Worm (Caenorhabditis elegans) whole organism, late embryonic: ENCODE measurements around the gene hrg-2.

Experiments used
- C08G9.2 ChIP-seq: sonication (generic microtip); optimal IDR thresholded peaks from 2 replicates; lab custom pipeline; 2016; ENCODE audit warnings: mild to moderate bottlenecking, missing genetic modification characterization, moderate library complexity, missing compliant biosample characterization
- C38D4.7 ChIP-seq: fragments of 200-800 bp; sonication (Bioruptor generic); optimal IDR thresholded peaks from 2 replicates; lab custom pipeline; 2018; ENCODE audit warnings: mild to moderate bottlenecking, missing genetic modification characterization, moderate library complexity, missing compliant biosample characterization
- F13H6.1 ChIP-seq: sonication (generic microtip); optimal IDR thresholded peaks from 2 replicates; lab custom pipeline; 2016; ENCODE audit warnings: missing genetic modification characterization, missing compliant biosample characterization
- K09A11.1 ChIP-seq: sonication (generic microtip); optimal IDR thresholded peaks from 2 replicates; lab custom pipeline; 2017; ENCODE audit warnings: antibody characterized with exemption, mild to moderate bottlenecking, missing genetic modification characterization, missing compliant biosample characterization; ENCODE audit not compliant: insufficient read depth
- ahr-1 ChIP-seq: sonication (generic microtip); optimal IDR thresholded peaks from 2 replicates; lab custom pipeline; 2016; ENCODE audit warnings: missing genetic modification characterization, missing compliant biosample characterization
- ama-1 ChIP-seq: fragments of 150-350 bp; optimal IDR thresholded peaks from 2 replicates; lab custom pipeline; 2014
- ceh-19 ChIP-seq: fragments of 200-800 bp; sonication (Bioruptor generic); optimal IDR thresholded peaks from 2 replicates; lab custom pipeline; 2018; ENCODE audit warnings: mild to moderate bottlenecking, missing genetic modification characterization, missing compliant biosample characterization
- ceh-2 ChIP-seq: sonication (generic microtip); optimal IDR thresholded peaks from 2 replicates; lab custom pipeline; 2016; ENCODE audit warnings: missing genotype, missing genetic modification characterization, missing compliant biosample characterization
- ceh-22 ChIP-seq: sonication (generic microtip); optimal IDR thresholded peaks from 2 replicates; lab custom pipeline; 2017; ENCODE audit warnings: missing biosample characterization, missing genetic modification characterization
- ceh-24 ChIP-seq: sonication (generic microtip); optimal IDR thresholded peaks from 2 replicates; lab custom pipeline; 2016; ENCODE audit warnings: mild to moderate bottlenecking, missing genetic modification characterization, missing compliant biosample characterization
- ceh-30 ChIP-seq: fragments of 150-350 bp; optimal IDR thresholded peaks from 2 replicates; lab custom pipeline; 2014; ENCODE audit warnings: missing biosample characterization, missing genetic modification characterization
- ceh-31 ChIP-seq: sonication (generic microtip); optimal IDR thresholded peaks from 2 replicates; lab custom pipeline; 2016; ENCODE audit warnings: missing genetic modification characterization, missing compliant biosample characterization
- ceh-34 ChIP-seq: sonication (generic microtip); optimal IDR thresholded peaks from 2 replicates; lab custom pipeline; 2016; ENCODE audit warnings: mild to moderate bottlenecking, missing genetic modification characterization, missing compliant biosample characterization
- ceh-6 ChIP-seq: fragments of 200-800 bp; sonication (Bioruptor generic); optimal IDR thresholded peaks from 2 replicates; lab custom pipeline; 2018; ENCODE audit warnings: mild to moderate bottlenecking, missing genetic modification characterization, missing compliant biosample characterization
- ceh-9 ChIP-seq: sonication (generic microtip); optimal IDR thresholded peaks from 2 replicates; lab custom pipeline; 2016; ENCODE audit warnings: mild to moderate bottlenecking, missing genetic modification characterization, inconsistent platforms, missing compliant biosample characterization
- che-1 ChIP-seq: sonication (generic microtip); optimal IDR thresholded peaks from 2 replicates; lab custom pipeline; 2016; ENCODE audit warnings: mild to moderate bottlenecking, missing genetic modification characterization, missing compliant biosample characterization
- dmd-4 ChIP-seq: sonication (generic microtip); optimal IDR thresholded peaks from 2 replicates; lab custom pipeline; 2016; ENCODE audit warnings: borderline replicate concordance, missing genetic modification characterization, missing compliant biosample characterization
- elt-2 ChIP-seq: sonication (generic microtip); optimal IDR thresholded peaks from 2 replicates; lab custom pipeline; 2016; ENCODE audit warnings: missing genetic modification reagents, missing genetic modification characterization, missing compliant biosample characterization
- ets-4 ChIP-seq: sonication (generic microtip); optimal IDR thresholded peaks from 2 replicates; lab custom pipeline; 2016; ENCODE audit warnings: missing genetic modification characterization, missing compliant biosample characterization
- gmeb-2 ChIP-seq: sonication (generic microtip); optimal IDR thresholded peaks from 2 replicates; lab custom pipeline; 2016; ENCODE audit warnings: missing genetic modification characterization, inconsistent platforms, missing compliant biosample characterization
- hlh-13 ChIP-seq: fragments of 200-800 bp; sonication (Bioruptor generic); optimal IDR thresholded peaks from 2 replicates; lab custom pipeline; 2018; ENCODE audit warnings: mild to moderate bottlenecking, missing genetic modification characterization, missing compliant biosample characterization
- hlh-15 ChIP-seq: sonication (generic microtip); optimal IDR thresholded peaks from 2 replicates; lab custom pipeline; 2016; ENCODE audit warnings: missing genetic modification characterization, missing compliant biosample characterization
- hlh-30 ChIP-seq: sonication (generic microtip); optimal IDR thresholded peaks from 2 replicates; lab custom pipeline; 2017; ENCODE audit warnings: antibody characterized with exemption, missing genetic modification characterization, missing compliant biosample characterization; ENCODE audit not compliant: insufficient read depth
- hlh-6 ChIP-seq: sonication (generic microtip); optimal IDR thresholded peaks from 2 replicates; lab custom pipeline; 2016; ENCODE audit warnings: missing genotype, missing genetic modification characterization, missing compliant biosample characterization
- hlh-8 ChIP-seq: sonication (generic microtip); optimal IDR thresholded peaks from 2 replicates; lab custom pipeline; 2016; ENCODE audit warnings: missing genotype, missing genetic modification characterization, missing compliant biosample characterization
- mec-3 ChIP-seq: sonication (generic microtip); optimal IDR thresholded peaks from 2 replicates; lab custom pipeline; 2016; ENCODE audit warnings: borderline replicate concordance, missing genetic modification characterization, missing compliant biosample characterization
- nfya-1 ChIP-seq: sonication (generic microtip); optimal IDR thresholded peaks from 2 replicates; lab custom pipeline; 2017; ENCODE audit warnings: missing genetic modification characterization, mild to moderate bottlenecking, missing compliant biosample characterization, antibody characterized with exemption, moderate library complexity
- nhr-11 ChIP-seq: fragments of 150-350 bp; optimal IDR thresholded peaks from 2 replicates; lab custom pipeline; 2014; ENCODE audit warnings: missing biosample characterization, missing genetic modification characterization
- npax-4 ChIP-seq: sonication (generic microtip); optimal IDR thresholded peaks from 2 replicates; lab custom pipeline; 2016; ENCODE audit warnings: missing genetic modification characterization, missing compliant biosample characterization
- pag-3 ChIP-seq: sonication (generic microtip); optimal IDR thresholded peaks from 2 replicates; lab custom pipeline; 2016; ENCODE audit warnings: missing compliant biosample characterization, missing genetic modification characterization, borderline replicate concordance
- pat-9 ChIP-seq: fragments of 200-800 bp; sonication (Bioruptor generic); optimal IDR thresholded peaks from 2 replicates; lab custom pipeline; 2018; ENCODE audit warnings: mild to moderate bottlenecking, missing genetic modification characterization, moderate library complexity, missing compliant biosample characterization
- pax-1 ChIP-seq: fragments of 150-350 bp; optimal IDR thresholded peaks from 2 replicates; lab custom pipeline; 2014; ENCODE audit warnings: missing biosample characterization, missing genetic modification characterization
- pha-2 ChIP-seq: sonication (generic microtip); optimal IDR thresholded peaks from 2 replicates; lab custom pipeline; 2017; ENCODE audit warnings: mild to moderate bottlenecking, missing genetic modification characterization, missing compliant biosample characterization
- pros-1 ChIP-seq: fragments of 150-350 bp; optimal IDR thresholded peaks from 2 replicates; lab custom pipeline; 2014; ENCODE audit warnings: missing biosample characterization, missing genetic modification reagents, missing genetic modification characterization
- sdc-2 ChIP-seq: sonication (generic microtip); optimal IDR thresholded peaks from 2 replicates; lab custom pipeline; 2016; ENCODE audit warnings: missing genotype, missing genetic modification characterization, missing compliant biosample characterization
- sox-2 ChIP-seq: fragments of 200-800 bp; sonication (Bioruptor generic); IDR thresholded peaks from 2 replicates; pipeline ENCODE4 v1.3.6; 2022; ENCODE audit warnings: missing genetic modification reagents, missing genetic modification characterization, missing compliant biosample characterization
- tbx-2 ChIP-seq: sonication (generic microtip); optimal IDR thresholded peaks from 2 replicates; lab custom pipeline; 2016; ENCODE audit warnings: missing genetic modification characterization, missing compliant biosample characterization
- ttx-3 ChIP-seq: sonication (generic microtip); optimal IDR thresholded peaks from 2 replicates; lab custom pipeline; 2016; ENCODE audit warnings: missing genetic modification reagents, missing genetic modification characterization, missing compliant biosample characterization
- unc-3 ChIP-seq, 2 experiments: fragments of 200-800 bp in 1 of 2; sonication (Bioruptor generic) in 1 of 2; sonication (generic microtip) in 1 of 2; conservative IDR thresholded peaks in 1 of 2; optimal IDR thresholded peaks in 1 of 2; 2 replicates each; pipeline versions ENCODE4 v1.3.6 to Lab custom; 2016 to 2022; ENCODE audit warnings: missing compliant biosample characterization in 2 of 2, missing genetic modification characterization in 2 of 2, missing genetic modification reagents in 1 of 2
- unc-42 ChIP-seq: sonication (generic microtip); optimal IDR thresholded peaks from 2 replicates; lab custom pipeline; 2016; ENCODE audit warnings: missing genotype, missing genetic modification characterization, missing compliant biosample characterization
- unc-55 ChIP-seq: sonication (generic microtip); optimal IDR thresholded peaks from 2 replicates; lab custom pipeline; 2017; ENCODE audit warnings: missing biosample characterization, missing genetic modification reagents, missing genetic modification characterization
- ztf-16 ChIP-seq: sonication (generic microtip); optimal IDR thresholded peaks from 2 replicates; lab custom pipeline; 2017; ENCODE audit warnings: missing genetic modification characterization, missing compliant biosample characterization

hrg-2 gene

DNA sequence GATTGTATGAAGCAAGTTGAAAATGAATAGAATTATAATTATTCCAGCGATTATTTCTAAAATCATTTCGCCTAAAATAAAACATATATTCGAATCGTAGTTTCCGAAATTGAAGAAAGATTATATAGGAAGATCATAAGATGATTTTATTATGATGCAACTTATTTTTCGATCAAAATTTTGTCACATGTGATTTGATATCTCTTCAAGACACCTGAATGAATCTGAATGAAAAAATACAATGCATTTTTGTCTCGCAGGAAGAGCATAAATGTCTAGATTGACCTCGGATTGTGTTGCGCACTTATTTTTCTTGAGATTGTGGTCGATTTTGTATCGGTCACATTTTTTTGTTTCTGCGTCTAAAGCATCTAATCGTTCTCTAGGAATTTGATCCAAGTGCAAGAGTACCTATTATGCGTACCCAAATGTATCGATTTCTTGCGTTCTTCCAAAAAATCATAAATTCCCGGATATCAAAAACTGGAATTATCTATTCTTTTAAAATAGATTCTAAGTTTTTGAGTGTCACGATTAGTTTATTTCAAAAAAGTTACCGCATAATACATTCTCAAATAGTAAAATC is at the start of gene hrg-2:
Gene hrg-2 (minus strand): TSS at position 98 of the 586 bp plus-strand sequence.
- TF ChIP-seq nfya-1 (no peak), npax-4 (no peak), pha-2 (tag; lab: Kevin White, UChicago) (no peak), hlh-15 (tag; lab: Kevin White, UChicago) (no peak), ztf-16 (tag; lab: Kevin White, UChicago) (no peak), tbx-2 (tag; lab: Kevin White, UChicago) (no peak), dmd-4 (tag; lab: Kevin White, UChicago) (no peak), ceh-6 (no peak), unc-55 (no peak), unc-3 (GFP tag; conservative IDR thresholded peaks at IDR 0.05; lab: Robert Waterston, UW) (no peak), unc-3 (tag; optimal IDR thresholded peaks at IDR 0.05; lab: Kevin White, UChicago) (no peak), C08G9.2 (tag; lab: Kevin White, UChicago) (no peak), che-1 (tag; lab: Kevin White, UChicago) (no peak)

DNA sequence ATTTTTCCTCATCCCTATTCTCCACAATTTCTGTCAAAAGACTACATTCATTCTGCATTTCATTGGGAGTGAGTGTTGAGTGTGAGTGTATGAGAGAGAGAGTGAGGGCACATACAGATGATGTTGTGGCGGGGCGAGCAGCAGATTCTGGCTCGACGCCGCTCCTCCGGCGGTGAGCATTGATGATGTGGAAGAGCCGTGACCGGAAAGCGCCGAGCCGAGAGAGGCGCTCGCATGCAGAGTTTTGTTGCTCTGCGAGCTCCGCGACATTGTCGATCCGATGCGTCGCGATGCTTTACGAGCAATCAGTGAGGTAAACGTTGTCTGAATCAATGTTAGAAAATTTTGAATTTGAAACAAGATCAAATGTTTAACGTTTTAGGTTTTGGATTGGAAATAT is 45.4 kb upstream of the hrg-2 start:
- TF ChIP-seq ttx-3 = no peak
- no peak for TF ChIP-seq ahr-1 (tag; lab: Kevin White, UChicago)
- TF ChIP-seq sox-2 = no peak
- no peak for TF ChIP-seq ceh-22
- no peak for TF ChIP-seq hlh-13 (GFP tag; lab: Kevin White, UChicago)
- TF ChIP-seq ceh-30 (tag; lab: Kevin White, UChicago) = no peak
- TF ChIP-seq gmeb-2 (tag; lab: Kevin White, UChicago) = no peak
- no peak for TF ChIP-seq hlh-6 (tag; lab: Kevin White, UChicago)
- TF ChIP-seq F13H6.1 (tag; lab: Kevin White, UChicago) = no peak
- no peak for TF ChIP-seq nfya-1
- no peak for TF ChIP-seq ceh-24
- TF ChIP-seq pax-1 = no peak
- no peak for TF ChIP-seq pat-9
- no peak for TF ChIP-seq ceh-34 (tag; lab: Kevin White, UChicago)
- no peak for TF ChIP-seq pros-1 (tag; lab: Kevin White, UChicago)
- TF ChIP-seq hlh-8 = no peak
- TF ChIP-seq elt-2 = no peak

DNA sequence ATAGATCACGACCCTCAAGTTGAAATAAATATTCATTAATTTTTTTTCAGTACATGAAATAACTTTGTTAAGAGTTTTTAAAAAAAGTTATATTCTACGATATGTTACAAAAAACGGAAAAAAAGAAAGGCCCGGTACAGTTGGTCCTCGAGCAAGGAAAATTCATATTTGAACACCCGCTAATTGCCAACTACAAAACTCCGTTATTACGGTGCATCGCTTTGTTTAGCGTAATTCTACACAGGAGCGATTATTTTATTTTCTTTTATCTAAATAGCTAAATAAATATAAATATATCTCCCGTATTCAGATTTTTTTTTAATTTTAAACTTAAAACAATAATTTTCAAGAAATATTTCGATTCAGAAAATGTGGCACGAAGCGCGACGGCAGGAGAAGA is 40.1 kb upstream of the hrg-2 start, which contains the start of gene F28C1.1:
Gene F28C1.1 (plus strand): TSS at position 365 of the 400 bp plus-strand sequence.
- no peak for TF ChIP-seq ahr-1 (tag; lab: Kevin White, UChicago)
- peak; percentile 11 for TF ChIP-seq elt-2
- TF ChIP-seq pha-2 (tag; lab: Kevin White, UChicago) = no peak
- no peak for TF ChIP-seq sox-2
- no peak for TF ChIP-seq ceh-2
- TF ChIP-seq, all 69 proteins: peak for 1

DNA sequence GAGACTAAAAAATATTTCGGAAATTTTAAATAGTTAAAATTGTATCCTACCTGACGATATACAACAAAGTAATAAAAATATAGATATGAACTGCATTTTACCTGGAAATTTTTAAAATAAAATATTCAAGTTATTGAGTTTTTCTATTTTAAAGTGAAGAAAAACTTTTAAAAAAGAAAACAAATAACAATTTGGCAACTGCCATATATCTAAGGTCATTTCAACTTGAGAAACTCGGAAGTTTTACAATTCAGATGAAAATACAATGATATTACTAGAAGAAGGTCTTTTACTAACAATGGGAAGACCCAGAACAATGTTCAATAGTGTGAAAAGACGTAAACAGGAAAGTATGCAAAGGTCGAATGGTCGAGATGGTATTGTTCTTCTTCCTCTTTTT is 39.6 kb upstream of the hrg-2 start, which contains the start of gene C54D10.10:
Gene C54D10.10 (minus strand): TSS at position 101 of the 400 bp plus-strand sequence.
- TF ChIP-seq ama-1 (lab: Kevin White, UChicago) (no peak), mec-3 (tag; lab: Kevin White, UChicago) (no peak), ceh-31 (tag; lab: Kevin White, UChicago) (no peak), hlh-30 (tag; lab: Kevin White, UChicago) (no peak), nhr-11 (tag; lab: Kevin White, UChicago) (no peak), C08G9.2 (tag; lab: Kevin White, UChicago) (no peak), K09A11.1 (tag; lab: Kevin White, UChicago) (no peak), unc-42 (no peak), che-1 (tag; lab: Kevin White, UChicago) (no peak), sdc-2 (tag; lab: Kevin White, UChicago) (no peak), pag-3 (tag; lab: Kevin White, UChicago) (no peak), ceh-2 (no peak), ceh-19 (no peak), gmeb-2 (tag; lab: Kevin White, UChicago) (no peak), ets-4 (tag; lab: Kevin White, UChicago) (no peak), ceh-9 (tag; lab: Kevin White, UChicago) (no peak), C38D4.7 (GFP tag; lab: Kevin White, UChicago) (no peak)
